Worm (Caenorhabditis elegans) whole organism, midembryonic: ENCODE results near the gene metl-6.

Experiments
- T22C8.4 ChIP-seq: fragments of 200-800 bp; sonication (Bioruptor generic); IDR thresholded peaks from 2 replicates; pipeline ENCODE4 v1.3.6; 2022; ENCODE audit warnings: missing genetic modification characterization, missing compliant biosample characterization
- klf-2 ChIP-seq: fragments of 200-800 bp; sonication (Bioruptor generic); conservative IDR thresholded peaks from 2 replicates; pipeline ENCODE4 v1.3.6; 2022; ENCODE audit warnings: missing genetic modification reagents, missing genetic modification characterization, missing compliant biosample characterization
- ref-1 ChIP-seq: fragments of 200-800 bp; sonication (Bioruptor generic); conservative IDR thresholded peaks from 2 replicates; pipeline ENCODE4 v1.3.6; 2022; ENCODE audit warnings: missing genetic modification reagents, missing genetic modification characterization, missing compliant biosample characterization
- ztf-23 ChIP-seq: fragments of 200-800 bp; sonication (Bioruptor generic); IDR thresholded peaks from 2 replicates; pipeline ENCODE4 v1.3.6; 2022; ENCODE audit warnings: missing genetic modification reagents, missing genetic modification characterization, missing compliant biosample characterization
- ztf-29 ChIP-seq: fragments of 200-800 bp; sonication (Bioruptor generic); IDR thresholded peaks from 2 replicates; pipeline ENCODE4 v1.3.6; 2022; ENCODE audit warnings: missing genetic modification reagents, missing genetic modification characterization, missing compliant biosample characterization

ce11 chrIII:3918569-3918968 lies 2.9 kb downstream of the metl-6 start, which contains the start of gene ZK1058.3:
- TF ChIP-seq T22C8.4 = no peak
- TF ChIP-seq klf-2 (GFP tag; lab: Robert Waterston, UW) = no peak
- TF ChIP-seq ref-1 (GFP tag; lab: Robert Waterston, UW) = no peak
- no peak for TF ChIP-seq ztf-23 (GFP tag; lab: Robert Waterston, UW)
- no peak for TF ChIP-seq ztf-29 (GFP tag; lab: Robert Waterston, UW)
